Worm (Caenorhabditis elegans) whole organism, mixed stage, embryonic: ENCODE data around the gene sknr-1.
"Not testable (repeated sequence)": the region's sequence is repeated elsewhere in the genome, so short reads cannot be mapped to it uniquely, and the experiment has no call there.

ENCODE experiments used
- ces-1 ChIP-seq: fragments of 150-350 bp; optimal IDR thresholded peaks from 2 replicates; lab custom pipeline; 2014; ENCODE audit warnings: missing biosample characterization, missing genetic modification reagents, missing genetic modification characterization
- lin-13 ChIP-seq: fragments of 150-350 bp; optimal IDR thresholded peaks from 2 replicates; lab custom pipeline; 2014; ENCODE audit warnings: missing biosample characterization, missing genetic modification characterization
- lsy-2 ChIP-seq: fragments of 150-350 bp; optimal IDR thresholded peaks from 2 replicates; lab custom pipeline; 2014; ENCODE audit warnings: missing biosample characterization, missing genetic modification characterization
- unc-39 ChIP-seq: fragments of 150-350 bp; optimal IDR thresholded peaks from 2 replicates; lab custom pipeline; 2014; ENCODE audit warnings: missing biosample characterization, missing genetic modification characterization

ce11 chrV:2598830-2599229 lies 26.4 kb downstream of the sknr-1 start, which contains the start of gene F53E10.5:
- TF ChIP-seq lsy-2, lin-13, ces-1, unc-39: not testable (repeated sequence)
